Worm (Caenorhabditis elegans) whole organism, L3 larva: Measurements from ENCODE around the gene R05G6.5.

Experiments used
- R02D3.7 ChIP-seq: fragments of 150-350 bp; optimal IDR thresholded peaks from 2 replicates; lab custom pipeline; 2014; ENCODE audit warnings: missing biosample characterization, missing genetic modification characterization
- ama-1 ChIP-seq: fragments of 150-350 bp; optimal IDR thresholded peaks from 2 replicates; lab custom pipeline; 2018
- ceh-82 ChIP-seq: fragments of 150-350 bp; optimal IDR thresholded peaks from 2 replicates; lab custom pipeline; 2014; ENCODE audit warnings: missing biosample characterization, missing genetic modification characterization
- fkh-10 ChIP-seq: sonication (generic microtip); optimal IDR thresholded peaks from 2 replicates; lab custom pipeline; 2017; ENCODE audit warnings: missing biosample characterization, missing genetic modification reagents, missing genetic modification characterization
- fos-1 ChIP-seq: fragments of 150-350 bp; optimal IDR thresholded peaks from 2 replicates; lab custom pipeline; 2014; ENCODE audit warnings: missing biosample characterization, missing genetic modification characterization
- mdl-1 ChIP-seq: fragments of 150-350 bp; optimal IDR thresholded peaks from 2 replicates; lab custom pipeline; 2014; ENCODE audit warnings: missing biosample characterization, missing genetic modification characterization
- nhr-12 ChIP-seq: fragments of 150-350 bp; optimal IDR thresholded peaks from 2 replicates; lab custom pipeline; 2014; ENCODE audit warnings: missing biosample characterization, missing genetic modification characterization
- nhr-23 ChIP-seq: fragments of 150-350 bp; optimal IDR thresholded peaks from 2 replicates; lab custom pipeline; 2014; ENCODE audit warnings: missing biosample characterization, missing genetic modification reagents, missing genetic modification characterization
- nhr-237 ChIP-seq: fragments of 150-350 bp; optimal IDR thresholded peaks from 2 replicates; lab custom pipeline; 2014; ENCODE audit warnings: missing biosample characterization, missing genetic modification characterization
- nhr-76 ChIP-seq: fragments of 150-350 bp; sonication (generic microtip); optimal IDR thresholded peaks from 5 replicates; lab custom pipeline; 2014; ENCODE audit warnings: missing biosample characterization, missing genetic modification characterization
- nhr-77 ChIP-seq: fragments of 150-350 bp; optimal IDR thresholded peaks from 2 replicates; lab custom pipeline; 2014; ENCODE audit warnings: missing biosample characterization, missing genetic modification characterization
- unc-39 ChIP-seq: sonication (generic microtip); optimal IDR thresholded peaks from 4 replicates; lab custom pipeline; 2017; ENCODE audit warnings: missing biosample characterization, missing genetic modification characterization
- unc-62 ChIP-seq: fragments of 150-350 bp; sonication (generic microtip); optimal IDR thresholded peaks from 4 replicates; lab custom pipeline; 2014; ENCODE audit warnings: missing biosample characterization, missing genetic modification reagents, missing genetic modification characterization

- no peak for TF ChIP-seq nhr-237 (tag; lab: Kevin White, UChicago)
- TF ChIP-seq ceh-82 (tag; lab: Kevin White, UChicago) = no peak
- no peak for TF ChIP-seq nhr-23 (tag; lab: Kevin White, UChicago)
- TF ChIP-seq fkh-10 = no peak
- TF ChIP-seq nhr-76 (tag; lab: Kevin White, UChicago) = no peak
- TF ChIP-seq unc-39 = no peak
- no peak for TF ChIP-seq nhr-77 (tag; lab: Kevin White, UChicago)
- no peak for TF ChIP-seq mdl-1 (tag; lab: Kevin White, UChicago)
- no peak for TF ChIP-seq ama-1
- TF ChIP-seq R02D3.7 = no peak
- no peak for TF ChIP-seq fos-1 (tag; lab: Kevin White, UChicago)
- no peak for TF ChIP-seq unc-62 (GFP tag; lab: Kevin White, UChicago)
- TF ChIP-seq nhr-12 (tag; lab: Kevin White, UChicago) = no peak
Measured at ce11 chrIV:7554351-7554750, 46.2 kb downstream of the R05G6.5 start, which contains the start of gene F49E8.6.
